Worm (Caenorhabditis elegans) whole organism, L4 larva: Measurements from ENCODE around the gene R07E4.3.

Experiments used
- F10B5.3 ChIP-seq: sonication (generic microtip); optimal IDR thresholded peaks from 2 replicates; lab custom pipeline; 2016; ENCODE audit warnings: mild to moderate bottlenecking, missing genetic modification characterization, missing compliant biosample characterization
- F26F4.8 ChIP-seq: fragments of 200-800 bp; sonication (Bioruptor generic); conservative IDR thresholded peaks from 2 replicates; pipeline ENCODE4 v1.3.6; 2022; ENCODE audit warnings: missing genetic modification characterization, missing compliant biosample characterization
- F37D6.2 ChIP-seq: sonication (generic microtip); optimal IDR thresholded peaks from 2 replicates; lab custom pipeline; 2016; ENCODE audit warnings: mild to moderate bottlenecking, missing genetic modification characterization, missing compliant biosample characterization
- F44E2.7 ChIP-seq: fragments of 200-800 bp; sonication (Bioruptor generic); IDR thresholded peaks from 2 replicates; pipeline ENCODE4 v2.1.2; 2022; ENCODE audit warnings: missing genetic modification characterization, missing compliant biosample characterization
- F49E8.2 ChIP-seq: sonication (generic microtip); optimal IDR thresholded peaks from 2 replicates; lab custom pipeline; 2016; ENCODE audit warnings: missing compliant biosample characterization, mild to moderate bottlenecking, missing genetic modification characterization, borderline replicate concordance
- R02D3.7 ChIP-seq: fragments of 150-350 bp; sonication (generic microtip); optimal IDR thresholded peaks from 3 replicates; lab custom pipeline; 2014; ENCODE audit warnings: missing biosample characterization, missing genetic modification characterization
- T26A8.4 ChIP-seq: fragments of 200-800 bp; sonication (Bioruptor generic); IDR thresholded peaks from 2 replicates; pipeline ENCODE4 v1.3.6; 2022; ENCODE audit warnings: missing genetic modification characterization, missing compliant biosample characterization
- Y105C5A.15 ChIP-seq: fragments of 200-800 bp; sonication (Bioruptor generic); IDR thresholded peaks from 2 replicates; pipeline ENCODE4 v1.3.6; 2022; ENCODE audit warnings: missing genetic modification characterization, missing compliant biosample characterization
- Y5F2A.4 ChIP-seq: fragments of 200-800 bp; sonication (Bioruptor generic); optimal IDR thresholded peaks from 2 replicates; lab custom pipeline; 2018; ENCODE audit warnings: mild to moderate bottlenecking, missing genetic modification characterization, missing compliant biosample characterization
- ZK337.2 ChIP-seq: fragments of 200-800 bp; sonication (Bioruptor generic); IDR thresholded peaks from 2 replicates; pipeline ENCODE4 v1.3.6; 2022; ENCODE audit warnings: missing genetic modification reagents, missing genetic modification characterization, missing compliant biosample characterization
- aly-2 ChIP-seq: sonication (generic microtip); optimal IDR thresholded peaks from 2 replicates; lab custom pipeline; 2018; ENCODE audit warnings: missing biosample characterization, missing genetic modification characterization
- ceh-20 ChIP-seq: fragments of 200-800 bp; sonication (Bioruptor generic); IDR thresholded peaks from 2 replicates; pipeline ENCODE4 v1.3.6; 2022; ENCODE audit warnings: missing genetic modification reagents, missing genetic modification characterization, missing compliant biosample characterization
- ceh-28 ChIP-seq: fragments of 150-350 bp; optimal IDR thresholded peaks from 2 replicates; lab custom pipeline; 2014; ENCODE audit warnings: missing biosample characterization, missing genetic modification reagents, missing genetic modification characterization
- ces-1 ChIP-seq: fragments of 150-350 bp; sonication (generic microtip); optimal IDR thresholded peaks from 4 replicates; lab custom pipeline; 2014; ENCODE audit warnings: missing biosample characterization, missing genetic modification reagents, missing genetic modification characterization
- cey-2 ChIP-seq: sonication (generic microtip); optimal IDR thresholded peaks from 3 replicates; lab custom pipeline; 2017; ENCODE audit warnings: missing genetic modification characterization, mild to moderate bottlenecking, missing compliant biosample characterization, antibody characterized with exemption, borderline replicate concordance; ENCODE audit not compliant: insufficient read depth
- ctbp-1 ChIP-seq: fragments of 200-800 bp; sonication (Bioruptor generic); IDR thresholded peaks from 2 replicates; pipeline ENCODE4 v1.3.6; 2022; ENCODE audit warnings: missing genetic modification reagents, missing genetic modification characterization, missing compliant biosample characterization
- daf-12 ChIP-seq: fragments of 150-350 bp; optimal IDR thresholded peaks from 2 replicates; lab custom pipeline; 2014; ENCODE audit warnings: missing biosample characterization, missing genetic modification reagents, missing genetic modification characterization
- dpl-1 ChIP-seq: fragments of 150-350 bp; optimal IDR thresholded peaks from 2 replicates; lab custom pipeline; 2014; ENCODE audit warnings: missing biosample characterization, missing genetic modification reagents, missing genetic modification characterization
- duxl-1 ChIP-seq: sonication (generic microtip); optimal IDR thresholded peaks from 2 replicates; lab custom pipeline; 2016; ENCODE audit warnings: mild to moderate bottlenecking, missing genetic modification characterization, moderate library complexity, missing compliant biosample characterization; ENCODE audit not compliant: poor library complexity
- dve-1 ChIP-seq: sonication (generic microtip); optimal IDR thresholded peaks from 2 replicates; lab custom pipeline; 2017; ENCODE audit warnings: antibody characterized with exemption, mild to moderate bottlenecking, missing genetic modification characterization, missing compliant biosample characterization; ENCODE audit not compliant: insufficient read depth
- fkh-10 ChIP-seq: fragments of 150-350 bp; optimal IDR thresholded peaks from 2 replicates; lab custom pipeline; 2014; ENCODE audit warnings: missing biosample characterization, missing genetic modification reagents, missing genetic modification characterization
- fos-1 ChIP-seq: fragments of 150-350 bp; optimal IDR thresholded peaks from 2 replicates; lab custom pipeline; 2014; ENCODE audit warnings: missing biosample characterization, missing genetic modification characterization
- gei-8 ChIP-seq: fragments of 200-800 bp; sonication (Bioruptor generic); optimal IDR thresholded peaks from 2 replicates; lab custom pipeline; 2018; ENCODE audit warnings: mild to moderate bottlenecking, missing genetic modification characterization, missing compliant biosample characterization
- hlh-11 ChIP-seq: fragments of 200-800 bp; sonication (Bioruptor generic); optimal IDR thresholded peaks from 2 replicates; lab custom pipeline; 2018; ENCODE audit warnings: mild to moderate bottlenecking, missing genetic modification characterization, missing compliant biosample characterization
- jun-1 ChIP-seq: fragments of 150-350 bp; optimal IDR thresholded peaks from 2 replicates; lab custom pipeline; 2014; ENCODE audit warnings: missing biosample characterization, missing genetic modification reagents, missing genetic modification characterization
- lim-7 ChIP-seq: fragments of 200-800 bp; sonication (Bioruptor generic); IDR thresholded peaks from 2 replicates; pipeline ENCODE4 v1.3.6; 2022; ENCODE audit warnings: missing genetic modification characterization, missing compliant biosample characterization
- lin-1 ChIP-seq: fragments of 200-800 bp; sonication (Bioruptor generic); IDR thresholded peaks from 2 replicates; pipeline ENCODE4 v1.3.6; 2022; ENCODE audit warnings: missing genetic modification reagents, missing genetic modification characterization, missing compliant biosample characterization
- lin-29 ChIP-seq: fragments of 200-800 bp; sonication (Bioruptor generic); IDR thresholded peaks from 2 replicates; pipeline ENCODE4 v1.3.6; 2022; ENCODE audit warnings: missing genetic modification reagents, missing genetic modification characterization, missing compliant biosample characterization
- lin-39 ChIP-seq: fragments of 150-350 bp; optimal IDR thresholded peaks from 2 replicates; lab custom pipeline; 2014; ENCODE audit warnings: missing biosample characterization, missing genetic modification reagents, missing genetic modification characterization
- lsy-2 ChIP-seq, 2 experiments: fragments of 150-350 bp in 1 of 2; sonication (generic microtip) in 1 of 2; optimal IDR thresholded peaks; 2 replicates each; lab custom pipeline; 2014 to 2017; ENCODE audit warnings: missing biosample characterization in 2 of 2, missing genetic modification characterization in 2 of 2
- madf-5 ChIP-seq, 2 experiments: fragments of 200-800 bp; sonication (Bioruptor generic); IDR thresholded peaks; 2 replicates each; pipeline ENCODE4 v1.3.6; 2022; ENCODE audit warnings: missing compliant biosample characterization in 2 of 2, missing genetic modification characterization in 2 of 2
- mep-1 ChIP-seq: fragments of 150-350 bp; sonication (generic microtip); optimal IDR thresholded peaks from 3 replicates; lab custom pipeline; 2014; ENCODE audit warnings: missing biosample characterization, missing genetic modification characterization
- mes-2 ChIP-seq: sonication (generic microtip); optimal IDR thresholded peaks from 2 replicates; lab custom pipeline; 2016; ENCODE audit warnings: missing genotype, mild to moderate bottlenecking, missing genetic modification characterization, missing compliant biosample characterization; ENCODE audit not compliant: poor library complexity, severe bottlenecking
- mxl-3 ChIP-seq: fragments of 200-800 bp; sonication (Bioruptor generic); optimal IDR thresholded peaks from 2 replicates; lab custom pipeline; 2018; ENCODE audit warnings: mild to moderate bottlenecking, missing genetic modification characterization, missing compliant biosample characterization
- nhr-10 ChIP-seq: fragments of 150-350 bp; optimal IDR thresholded peaks from 2 replicates; lab custom pipeline; 2014; ENCODE audit warnings: missing biosample characterization, missing genetic modification characterization
- nhr-102 ChIP-seq: sonication (generic microtip); optimal IDR thresholded peaks from 2 replicates; lab custom pipeline; 2016; ENCODE audit warnings: mild to moderate bottlenecking, missing genetic modification characterization, moderate library complexity, missing compliant biosample characterization
- nhr-41 ChIP-seq: fragments of 200-800 bp; sonication (Bioruptor generic); IDR thresholded peaks from 2 replicates; pipeline ENCODE4 v1.3.6; 2022; ENCODE audit warnings: missing genetic modification reagents, missing genetic modification characterization, missing compliant biosample characterization
- nhr-42 ChIP-seq: fragments of 200-800 bp; sonication (Bioruptor generic); IDR thresholded peaks from 2 replicates; pipeline ENCODE4 v1.3.6; 2022; ENCODE audit warnings: missing genetic modification characterization, missing compliant biosample characterization
- nhr-6 ChIP-seq: fragments of 150-350 bp; optimal IDR thresholded peaks from 2 replicates; lab custom pipeline; 2014; ENCODE audit warnings: missing biosample characterization, missing genetic modification characterization
- nhr-77 ChIP-seq: fragments of 150-350 bp; optimal IDR thresholded peaks from 2 replicates; lab custom pipeline; 2014; ENCODE audit warnings: missing biosample characterization, missing genetic modification characterization
- pha-4 ChIP-seq, 2 experiments: fragments of 150-350 bp in 1 of 2; fragments of 200-800 bp in 1 of 2; sonication (Bioruptor generic) in 1 of 2; IDR thresholded peaks in 1 of 2; optimal IDR thresholded peaks in 1 of 2; 2 replicates each; pipeline versions ENCODE4 v1.3.6 to Lab custom; 2014 to 2022; ENCODE audit warnings: missing genetic modification characterization in 2 of 2, missing genetic modification reagents in 2 of 2, missing biosample characterization in 1 of 2, missing compliant biosample characterization in 1 of 2
- php-3 ChIP-seq: fragments of 200-800 bp; sonication (Bioruptor generic); IDR thresholded peaks from 2 replicates; pipeline ENCODE4 v1.3.6; 2022; ENCODE audit warnings: missing genetic modification reagents, missing genetic modification characterization, missing compliant biosample characterization
- snpc-1.2 ChIP-seq: fragments of 200-800 bp; sonication (Bioruptor generic); IDR thresholded peaks from 2 replicates; pipeline ENCODE4 v1.3.6; 2022; ENCODE audit warnings: missing genetic modification reagents, missing genetic modification characterization, missing compliant biosample characterization
- spr-3 ChIP-seq: fragments of 200-800 bp; sonication (Bioruptor generic); optimal IDR thresholded peaks from 2 replicates; lab custom pipeline; 2018; ENCODE audit warnings: mild to moderate bottlenecking, missing genetic modification characterization, missing compliant biosample characterization
- tag-97 ChIP-seq: fragments of 200-800 bp; sonication (Bioruptor generic); IDR thresholded peaks from 2 replicates; pipeline ENCODE4 v1.3.6; 2022; ENCODE audit warnings: missing genetic modification characterization, missing compliant biosample characterization
- unc-130 ChIP-seq: sonication (generic microtip); optimal IDR thresholded peaks from 2 replicates; lab custom pipeline; 2016; ENCODE audit warnings: missing genetic modification reagents, missing genetic modification characterization, missing compliant biosample characterization
- unc-62 ChIP-seq, 3 experiments: fragments of 150-350 bp in 1 of 3; sonication (generic microtip); optimal IDR thresholded peaks in 2 of 3; peaks in 1 of 3; 1 replicate in 1 of 3; 2 replicates in 2 of 3; lab custom pipeline; 2014 to 2017; ENCODE audit warnings: missing biosample characterization in 3 of 3, missing genetic modification characterization in 3 of 3, missing genetic modification reagents in 3 of 3, missing genotype in 1 of 3
- zag-1 ChIP-seq: fragments of 150-350 bp; optimal IDR thresholded peaks from 2 replicates; lab custom pipeline; 2014; ENCODE audit warnings: missing biosample characterization, missing genetic modification characterization
- ztf-7 ChIP-seq: fragments of 150-350 bp; optimal IDR thresholded peaks from 2 replicates; lab custom pipeline; 2014; ENCODE audit warnings: missing biosample characterization, missing genetic modification characterization

The R07E4.3 gene

DNA sequence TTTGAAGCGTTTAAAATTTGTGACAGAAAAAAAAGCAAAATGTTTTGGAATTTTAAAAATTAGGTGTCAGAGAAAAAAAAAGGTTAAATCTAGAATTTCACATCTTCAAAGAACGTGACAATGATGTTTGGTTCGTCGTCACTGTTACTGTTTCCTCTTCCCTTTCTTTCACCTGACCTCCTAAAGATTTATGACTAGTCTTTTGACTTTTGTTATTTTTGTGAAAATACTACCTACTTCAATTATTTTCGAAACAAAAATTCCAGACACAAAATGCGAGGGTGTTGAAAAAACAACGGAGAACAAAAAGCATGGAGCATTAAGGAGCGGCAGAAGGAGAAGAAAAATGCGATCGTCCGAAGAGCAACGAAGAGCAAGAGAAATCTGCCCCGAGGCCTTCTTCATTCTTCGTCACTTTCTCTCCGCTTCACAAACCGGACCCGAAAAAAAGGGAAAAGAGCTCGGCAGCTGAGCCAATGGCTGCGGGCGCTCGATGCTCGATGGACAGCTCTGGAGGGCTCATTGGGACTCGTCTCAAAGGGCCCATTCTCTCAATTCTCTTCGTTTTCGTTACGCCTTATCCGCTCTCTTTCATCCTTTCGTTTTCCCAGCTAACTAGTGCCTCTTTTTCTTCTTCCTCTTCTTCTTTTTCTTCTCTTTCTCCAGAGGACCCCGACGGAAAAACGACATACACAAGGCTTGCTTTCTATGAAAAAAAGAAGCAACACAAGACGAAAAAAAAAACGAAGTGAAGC is 23.1 kb downstream of the R07E4.3 start:
- TF ChIP-seq ces-1 (GFP tag; lab: Kevin White, UChicago) (no peak), hlh-11 (tag; lab: Kevin White, UChicago) (peak; percentile 31), jun-1 (tag; lab: Kevin White, UChicago) (no peak), nhr-6 (tag; lab: Kevin White, UChicago) (no peak), duxl-1 (tag; lab: Kevin White, UChicago) (no peak), lin-1 (no peak), fkh-10 (GFP tag; lab: Kevin White, UChicago) (peak; percentile 85), unc-130 (no peak), mxl-3 (no peak), gei-8 (GFP tag; lab: Kevin White, UChicago) (no peak), cey-2 (tag; lab: Kevin White, UChicago) (no peak), ctbp-1 (peak; percentile 68; the same call in 1 of the 2 replicates), lin-39 (no peak), Y5F2A.4 (GFP tag; lab: Kevin White, UChicago) (no peak), fos-1 (no peak), T26A8.4 (no peak), lim-7 (GFP tag; lab: Robert Waterston, UW) (peak; percentile 66), php-3 (GFP tag; lab: Robert Waterston, UW) (no peak), F44E2.7 (GFP tag; lab: Robert Waterston, UW) (no peak), nhr-77 (no peak), Y105C5A.15 (GFP tag; lab: Robert Waterston, UW) (no peak), ceh-20 (GFP tag; lab: Robert Waterston, UW) (no peak), nhr-102 (no peak), dve-1 (no peak), zag-1 (tag; lab: Kevin White, UChicago) (no peak), F10B5.3 (tag; lab: Kevin White, UChicago) (no peak), tag-97 (no peak), snpc-1.2 (GFP tag; lab: Robert Waterston, UW) (no peak), spr-3 (GFP tag; lab: Kevin White, UChicago) (no peak), ZK337.2 (GFP tag; lab: Robert Waterston, UW) (no peak), lin-29 (GFP tag; lab: Robert Waterston, UW) (no peak), ztf-7 (tag; lab: Kevin White, UChicago) (no peak), F37D6.2 (tag; lab: Kevin White, UChicago) (peak; percentile 53), F49E8.2 (no peak), unc-62 (GFP tag; optimal IDR thresholded peaks at IDR 0.05 in 1 of 2; lab: Kevin White, UChicago) (no peak), unc-62 (tag; optimal IDR thresholded peaks at IDR 0.05; lab: Kevin White, UChicago) (no peak), F26F4.8 (no peak), mep-1 (tag; lab: Kevin White, UChicago) (peak; percentile 53), ceh-28 (tag; lab: Kevin White, UChicago) (no peak), dpl-1 (GFP tag; lab: Kevin White, UChicago) (no peak), mes-2 (tag; lab: Kevin White, UChicago) (peak; percentile 6), lsy-2 (tag; optimal IDR thresholded peaks at IDR 0.05; lab: Kevin White, UChicago) (peak in 1 of 2 experiments; percentile 35), aly-2 (tag; lab: Kevin White, UChicago) (no peak), madf-5 (GFP tag; IDR thresholded peaks at IDR 0.05; lab: Robert Waterston, UW) (no peak), nhr-10 (no peak), R02D3.7 (tag; lab: Kevin White, UChicago) (no peak), daf-12 (no peak), nhr-41 (GFP tag; lab: Robert Waterston, UW) (no peak), pha-4 (GFP tag; IDR thresholded peaks at IDR 0.05; lab: Robert Waterston, UW) (peak; percentile 24; the same call in 1 of the 2 replicates), pha-4 (tag; optimal IDR thresholded peaks at IDR 0.05; lab: Kevin White, UChicago) (no peak), nhr-42 (no peak)
